Fruit fly (Drosophila melanogaster) whole organism, wandering third instar larva: ENCODE results near the gene CG1492.

Source experiments
- Abd-B ChIP-seq: fragments of >200 bp; optimal IDR thresholded peaks from 2 replicates; lab custom pipeline; 2017; ENCODE audit warnings: missing biosample characterization, missing genetic modification characterization
- CG32264 ChIP-seq: fragments of 200-800 bp; sonication (Bioruptor generic); optimal IDR thresholded peaks from 2 replicates; lab custom pipeline; 2016; ENCODE audit warnings: missing biosample characterization, missing genetic modification characterization
- CG9705 ChIP-seq: fragments of 200-800 bp; sonication (Bioruptor generic); optimal IDR thresholded peaks from 2 replicates; lab custom pipeline; 2018; ENCODE audit warnings: missing biosample characterization, mild to moderate bottlenecking, missing genetic modification characterization
- CrebA ChIP-seq: fragments of 200-800 bp; sonication (Bioruptor generic); optimal IDR thresholded peaks from 2 replicates; lab custom pipeline; 2016; ENCODE audit warnings: missing biosample characterization, mild to moderate bottlenecking, missing genetic modification characterization, borderline replicate concordance
- Dfd ChIP-seq: fragments of >200 bp; optimal IDR thresholded peaks from 2 replicates; lab custom pipeline; 2017; ENCODE audit warnings: missing biosample characterization, missing genetic modification characterization
- Dif ChIP-seq: fragments of 200-275, 200-300 bp; sonication (Bioruptor generic); optimal IDR thresholded peaks from 2 replicates; lab custom pipeline; 2018; ENCODE audit warnings: missing biosample characterization, missing genetic modification characterization; ENCODE audit not compliant: partially characterized antibody
- GATAd ChIP-seq: sonication (Bioruptor generic); optimal IDR thresholded peaks from 2 replicates; lab custom pipeline; 2016; ENCODE audit warnings: missing biosample characterization, missing genetic modification characterization
- HLH106 ChIP-seq: fragments of 200-800 bp; optimal IDR thresholded peaks from 3 replicates; lab custom pipeline; 2019; ENCODE audit warnings: missing biosample characterization, mild to moderate bottlenecking, missing genetic modification characterization, moderate library complexity
- Hnf4 ChIP-seq: fragments of 200-800 bp; sonication (Bioruptor generic); optimal IDR thresholded peaks from 2 replicates; lab custom pipeline; 2016; ENCODE audit warnings: missing biosample characterization, mild to moderate bottlenecking, missing genetic modification characterization
- Hr78 ChIP-seq: fragments of >200 bp; optimal IDR thresholded peaks from 2 replicates; lab custom pipeline; 2017; ENCODE audit warnings: missing biosample characterization, missing genetic modification characterization
- Hr83 ChIP-seq: fragments of 200-300 bp; sonication (Bioruptor generic); optimal IDR thresholded peaks from 2 replicates; lab custom pipeline; 2016; ENCODE audit warnings: missing biosample characterization, mild to moderate bottlenecking, missing genetic modification characterization, moderate library complexity; ENCODE audit not compliant: poor library complexity, severe bottlenecking
- Jra ChIP-seq: sonication (Bioruptor generic); optimal IDR thresholded peaks from 2 replicates; lab custom pipeline; 2016; ENCODE audit warnings: missing biosample characterization, missing genetic modification characterization
- Mio ChIP-seq: sonication (Bioruptor generic); optimal IDR thresholded peaks from 2 replicates; lab custom pipeline; 2016; ENCODE audit warnings: missing biosample characterization, missing genetic modification characterization
- Myc ChIP-seq: fragments of >200 bp; optimal IDR thresholded peaks from 2 replicates; lab custom pipeline; 2017
- N ChIP-seq: fragments of >200 bp; optimal IDR thresholded peaks from 2 replicates; lab custom pipeline; 2018; ENCODE audit warnings: missing biosample characterization, missing external identifiers, missing genetic modification characterization
- OdsH ChIP-seq: fragments of 200-800 bp; sonication (Bioruptor generic); optimal IDR thresholded peaks from 2 replicates; lab custom pipeline; 2016; ENCODE audit warnings: missing biosample characterization, mild to moderate bottlenecking, missing genetic modification characterization
- Rel ChIP-seq, 2 experiments: fragments of 200-800 bp; sonication (Bioruptor generic) in 1 of 2; optimal IDR thresholded peaks; 2 replicates in 1 of 2; 3 replicates in 1 of 2; lab custom pipeline; 2016 to 2019; ENCODE audit warnings: mild to moderate bottlenecking in 2 of 2, missing biosample characterization in 2 of 2, missing genetic modification characterization in 2 of 2, moderate library complexity in 1 of 2
- Sp1 ChIP-seq: fragments of 200-800 bp; sonication (Bioruptor generic); optimal IDR thresholded peaks from 3 replicates; lab custom pipeline; 2019; ENCODE audit warnings: missing biosample characterization, mild to moderate bottlenecking, missing genetic modification characterization, moderate library complexity
- Vsx2 ChIP-seq: fragments of 200-300, 225-300 bp; sonication (Bioruptor generic); optimal IDR thresholded peaks from 2 replicates; lab custom pipeline; 2018; ENCODE audit warnings: missing biosample characterization, missing genetic modification characterization; ENCODE audit not compliant: partially characterized antibody
- br ChIP-seq: fragments of 200-800 bp; sonication (Bioruptor generic); optimal IDR thresholded peaks from 2 replicates; lab custom pipeline; 2016; ENCODE audit warnings: missing biosample characterization, missing genetic modification characterization
- brk ChIP-seq: fragments of 200-800 bp; sonication (Bioruptor generic); optimal IDR thresholded peaks from 2 replicates; lab custom pipeline; 2016; ENCODE audit warnings: missing biosample characterization, mild to moderate bottlenecking, missing genetic modification characterization
- dl ChIP-seq, 2 experiments: fragments of 175-275, 200-275 bp in 1 of 2; fragments of 200-275 bp in 1 of 2; sonication (Bioruptor generic); optimal IDR thresholded peaks; lab custom pipeline; 2018; ENCODE audit warnings: mild to moderate bottlenecking in 2 of 2, missing biosample characterization in 2 of 2, missing genetic modification characterization in 2 of 2, moderate library complexity in 2 of 2; ENCODE audit not compliant: partially characterized antibody in 2 of 2, insufficient read depth in 1 of 2
- dmrt93B ChIP-seq: fragments of 200-800 bp; sonication (Bioruptor generic); optimal IDR thresholded peaks from 2 replicates; lab custom pipeline; 2018; ENCODE audit warnings: missing biosample characterization, mild to moderate bottlenecking, missing genetic modification characterization
- dsf ChIP-seq: sonication (Bioruptor generic); optimal IDR thresholded peaks from 2 replicates; lab custom pipeline; 2016; ENCODE audit warnings: missing biosample characterization, missing genetic modification characterization, borderline replicate concordance
- ey ChIP-seq: fragments of 200-800 bp; sonication (Bioruptor generic); optimal IDR thresholded peaks from 2 replicates; lab custom pipeline; 2016; ENCODE audit warnings: missing biosample characterization, missing genetic modification characterization
- foxo ChIP-seq, 2 experiments: fragments of 200-800 bp; sonication (Bioruptor generic); optimal IDR thresholded peaks; 2 replicates in 1 of 2; 3 replicates in 1 of 2; lab custom pipeline; 2016 to 2017; ENCODE audit warnings: missing biosample characterization in 2 of 2, missing genetic modification characterization in 2 of 2
- fru ChIP-seq: fragments of 200-800 bp; sonication (Bioruptor generic); optimal IDR thresholded peaks from 3 replicates; lab custom pipeline; 2016; ENCODE audit warnings: missing biosample characterization, mild to moderate bottlenecking, missing genetic modification characterization
- h ChIP-seq: fragments of 200-800 bp; sonication (Bioruptor generic); optimal IDR thresholded peaks from 3 replicates; lab custom pipeline; 2016; ENCODE audit warnings: missing biosample characterization, mild to moderate bottlenecking, missing genetic modification characterization
- jim ChIP-seq: fragments of 175-275, 200-325 bp; sonication (Bioruptor generic); optimal IDR thresholded peaks from 2 replicates; lab custom pipeline; 2016; ENCODE audit warnings: missing biosample characterization, mild to moderate bottlenecking, missing genetic modification characterization
- lola ChIP-seq: fragments of >200 bp; optimal IDR thresholded peaks from 2 replicates; lab custom pipeline; 2017; ENCODE audit warnings: missing biosample characterization, missing genetic modification characterization
- pan ChIP-seq: fragments of >200 bp; optimal IDR thresholded peaks from 2 replicates; lab custom pipeline; 2017
- psq ChIP-seq: fragments of 200-800 bp; sonication (Bioruptor generic); optimal IDR thresholded peaks from 3 replicates; lab custom pipeline; 2017; ENCODE audit warnings: missing biosample characterization, mild to moderate bottlenecking, missing genetic modification characterization, moderate library complexity
- rgr ChIP-seq: fragments of 200-800 bp; sonication (Bioruptor generic); optimal IDR thresholded peaks from 3 replicates; lab custom pipeline; 2016; ENCODE audit warnings: missing biosample characterization, mild to moderate bottlenecking, missing genetic modification characterization
- sage ChIP-seq: fragments of 200-800 bp; sonication (Bioruptor generic); optimal IDR thresholded peaks from 2 replicates; lab custom pipeline; 2016; ENCODE audit warnings: missing biosample characterization, mild to moderate bottlenecking, missing genetic modification characterization
- sv ChIP-seq: fragments of 200-800 bp; sonication (Bioruptor generic); optimal IDR thresholded peaks from 3 replicates; lab custom pipeline; 2016; ENCODE audit warnings: missing biosample characterization, missing genetic modification characterization
- tai ChIP-seq: sonication (Bioruptor generic); optimal IDR thresholded peaks from 2 replicates; lab custom pipeline; 2016; ENCODE audit warnings: missing biosample characterization, missing genetic modification characterization
- usp ChIP-seq: fragments of >200 bp; optimal IDR thresholded peaks from 2 replicates; lab custom pipeline; 2017; ENCODE audit warnings: missing biosample characterization, missing genetic modification characterization
- woc ChIP-seq: sonication (Bioruptor generic); optimal IDR thresholded peaks from 2 replicates; lab custom pipeline; 2016; ENCODE audit warnings: missing biosample characterization, mild to moderate bottlenecking, missing genetic modification characterization

Gene CG1492

dm6 chrX:12004395-12004768 lies 7.6 kb downstream of the CG1492 start:
- no peak for TF ChIP-seq CG32264
- peak; percentile 47 for TF ChIP-seq HLH106
- TF ChIP-seq pan (lab: Kevin White, UChicago): no peak
- TF ChIP-seq CrebA (GFP tag; lab: Kevin White, UChicago): no peak
- TF ChIP-seq ey: no peak
- no peak for TF ChIP-seq brk (GFP tag; lab: Kevin White, UChicago)
- no peak for TF ChIP-seq dsf (GFP tag; lab: Kevin White, UChicago)
- no peak for TF ChIP-seq Vsx2 (GFP tag; lab: Kevin White, UChicago)
- no peak for TF ChIP-seq Jra (GFP tag; lab: Kevin White, UChicago)
- TF ChIP-seq Sp1 (GFP tag; lab: Kevin White, UChicago): peak; percentile 62
- TF ChIP-seq jim: no peak
- no peak for TF ChIP-seq Abd-B (GFP tag; lab: Kevin White, UChicago)
- no peak for TF ChIP-seq tai (GFP tag; lab: Kevin White, UChicago)
- peak; percentile 54 for TF ChIP-seq psq (GFP tag; lab: Kevin White, UChicago)
- no peak for TF ChIP-seq h
- peak; percentile 72 for TF ChIP-seq dmrt93B (GFP tag; lab: Kevin White, UChicago)
- peak; percentile 7 for TF ChIP-seq fru
- TF ChIP-seq lola (GFP tag; lab: Kevin White, UChicago): no peak
- no peak for TF ChIP-seq rgr
- no peak for TF ChIP-seq N
- TF ChIP-seq dl (GFP tag; optimal IDR thresholded peaks at IDR 0.05; lab: Kevin White, UChicago; ENCODE audit: insufficient read depth in 1 of 2, partially characterized antibody in 2 of 2): no peak
- TF ChIP-seq OdsH (GFP tag; lab: Kevin White, UChicago): peak; percentile 38
- TF ChIP-seq Hr78 (GFP tag; lab: Kevin White, UChicago): no peak
- no peak for TF ChIP-seq Dfd (GFP tag; lab: Kevin White, UChicago)
- TF ChIP-seq Hnf4 (GFP tag; lab: Kevin White, UChicago): no peak
- TF ChIP-seq sage (GFP tag; lab: Kevin White, UChicago): no peak
- TF ChIP-seq foxo (GFP tag; optimal IDR thresholded peaks at IDR 0.05; lab: Kevin White, UChicago): peak in 1 of 2 experiments; percentile 54
- no peak for TF ChIP-seq sv
- no peak for TF ChIP-seq Mio (GFP tag; lab: Kevin White, UChicago)
- no peak for TF ChIP-seq usp (GFP tag; lab: Kevin White, UChicago)
- TF ChIP-seq Rel (GFP tag; optimal IDR thresholded peaks at IDR 0.05; lab: Kevin White, UChicago): no peak
- no peak for TF ChIP-seq Rel (tag; optimal IDR thresholded peaks at IDR 0.05; lab: Kevin White, UChicago)
- no peak for TF ChIP-seq CG9705 (GFP tag; lab: Kevin White, UChicago)
- TF ChIP-seq GATAd (GFP tag; lab: Kevin White, UChicago): no peak
- TF ChIP-seq Myc (lab: Kevin White, UChicago): no peak
- TF ChIP-seq Dif: no peak
- TF ChIP-seq Hr83 (GFP tag; lab: Kevin White, UChicago): no peak
- TF ChIP-seq woc (GFP tag; lab: Kevin White, UChicago): no peak
- no peak for TF ChIP-seq br

dm6 chrX:12003437-12004394 lies 8.3 kb downstream of the CG1492 start, which contains the start of gene fw:
TSS of gene fw (minus strand) at chrX:12003914.
- no peak for TF ChIP-seq GATAd (GFP tag; lab: Kevin White, UChicago)
- peak; percentile 72 for TF ChIP-seq Hnf4 (GFP tag; lab: Kevin White, UChicago)
- TF ChIP-seq Abd-B (GFP tag; lab: Kevin White, UChicago): no peak
- TF ChIP-seq sage (GFP tag; lab: Kevin White, UChicago): no peak
- TF ChIP-seq sv: peak; percentile 3
- TF ChIP-seq Mio (GFP tag; lab: Kevin White, UChicago): no peak
- TF ChIP-seq foxo (GFP tag; optimal IDR thresholded peaks at IDR 0.05; lab: Kevin White, UChicago): peak; percentile 26 to 79
- TF ChIP-seq tai (GFP tag; lab: Kevin White, UChicago): no peak
- TF ChIP-seq usp (GFP tag; lab: Kevin White, UChicago): no peak
- TF ChIP-seq CG9705 (GFP tag; lab: Kevin White, UChicago): peak; percentile 4
- peak; percentile 62 for TF ChIP-seq psq (GFP tag; lab: Kevin White, UChicago)
- TF ChIP-seq N: no peak
- no peak for TF ChIP-seq jim
- TF ChIP-seq Sp1 (GFP tag; lab: Kevin White, UChicago): peak; percentile 70
- TF ChIP-seq dsf (GFP tag; lab: Kevin White, UChicago): no peak
- peak; percentile 88 for TF ChIP-seq h
- TF ChIP-seq dmrt93B (GFP tag; lab: Kevin White, UChicago): no peak
- peak; percentile 90 for TF ChIP-seq ey
- peak; percentile 87 for TF ChIP-seq br
- TF ChIP-seq OdsH (GFP tag; lab: Kevin White, UChicago): peak; percentile 69
- TF ChIP-seq Dfd (GFP tag; lab: Kevin White, UChicago): no peak
- TF ChIP-seq Jra (GFP tag; lab: Kevin White, UChicago): no peak
- peak; percentile 81 for TF ChIP-seq rgr
- no peak for TF ChIP-seq Hr78 (GFP tag; lab: Kevin White, UChicago)
- TF ChIP-seq brk (GFP tag; lab: Kevin White, UChicago): peak; percentile 30
- TF ChIP-seq CrebA (GFP tag; lab: Kevin White, UChicago): peak; percentile 6
- TF ChIP-seq Myc (lab: Kevin White, UChicago): no peak
- TF ChIP-seq Rel (GFP tag; optimal IDR thresholded peaks at IDR 0.05; lab: Kevin White, UChicago): no peak
- TF ChIP-seq Rel (tag; optimal IDR thresholded peaks at IDR 0.05; lab: Kevin White, UChicago): peak; percentile 25
- no peak for TF ChIP-seq Hr83 (GFP tag; lab: Kevin White, UChicago)
- peak; percentile 86 for TF ChIP-seq fru
- peak; percentile 80 for TF ChIP-seq HLH106
- no peak for TF ChIP-seq lola (GFP tag; lab: Kevin White, UChicago)
- TF ChIP-seq woc (GFP tag; lab: Kevin White, UChicago): peak; percentile 83
- peak; percentile 69 for TF ChIP-seq Vsx2 (GFP tag; lab: Kevin White, UChicago)
- no peak for TF ChIP-seq dl (GFP tag; optimal IDR thresholded peaks at IDR 0.05; lab: Kevin White, UChicago; ENCODE audit: insufficient read depth in 1 of 2, partially characterized antibody in 2 of 2)
- no peak for TF ChIP-seq pan (lab: Kevin White, UChicago)
- TF ChIP-seq Dif: no peak
- peak; percentile 49 for TF ChIP-seq CG32264
- TF ChIP-seq, all 38 proteins: peak for 19
